Fruit fly (Drosophila melanogaster): ENCODE data around the gene p130CAS.

Gene p130CAS

dm6 chr3L:165981-166788 lies 13.5 kb downstream of the p130CAS start (continued):
- TF ChIP-seq tx (GFP tag; optimal IDR thresholded peaks at IDR 0.05) (no peak), knrl (GFP tag; IDR thresholded peaks at IDR 0.05; ENCODE audit: partially characterized antibody) (no peak), CG10209 (GFP tag; optimal IDR thresholded peaks at IDR 0.05) (no peak), CG9727 (GFP tag; optimal IDR thresholded peaks at IDR 0.05) (no peak), CG10267 (tag; optimal IDR thresholded peaks at IDR 0.05) (peak; percentile 6), CG18011 (GFP tag; optimal IDR thresholded peaks at IDR 0.05) (no peak), CG14860 (GFP tag; IDR thresholded peaks at IDR 0.05; ENCODE audit: partially characterized antibody) (no peak), Opbp (GFP tag; IDR thresholded peaks at IDR 0.05; ENCODE audit: partially characterized antibody) (no peak), Max (GFP tag; optimal IDR thresholded peaks at IDR 0.05) (no peak), Fer2 (tag; optimal IDR thresholded peaks at IDR 0.05) (no peak), ash1 (GFP tag; optimal IDR thresholded peaks at IDR 0.05) (no peak), gro (GFP tag; optimal IDR thresholded peaks at IDR 0.05) (no peak), dmrt99B (tag; optimal IDR thresholded peaks at IDR 0.05) (peak; percentile 48), CG9437 (GFP tag; optimal IDR thresholded peaks at IDR 0.05) (no peak), CG10654 (GFP tag; optimal IDR thresholded peaks at IDR 0.05) (peak; percentile 1), CG6272 (GFP tag; IDR thresholded peaks at IDR 0.05) (no peak), Oaz (GFP tag; IDR thresholded peaks at IDR 0.05) (no peak), zfh2 (GFP tag; optimal IDR thresholded peaks at IDR 0.05) (no peak), CG2202 (tag; optimal IDR thresholded peaks at IDR 0.05) (no peak), CG18599 (GFP tag; optimal IDR thresholded peaks at IDR 0.05) (peak; percentile 50), h (optimal IDR thresholded peaks at IDR 0.05) (no peak), CG8944 (GFP tag; optimal IDR thresholded peaks at IDR 0.05) (no peak), kay (GFP tag; optimal IDR thresholded peaks at IDR 0.05) (no peak), klu (GFP tag; IDR thresholded peaks at IDR 0.05) (no peak), D19B (GFP tag; optimal IDR thresholded peaks at IDR 0.05) (no peak), CG16863 (GFP tag; optimal IDR thresholded peaks at IDR 0.05) (no peak), B-H2 (GFP tag; optimal IDR thresholded peaks at IDR 0.05) (no peak), CG10147 (GFP tag; optimal IDR thresholded peaks at IDR 0.05) (no peak), ro (GFP tag; IDR thresholded peaks at IDR 0.05) (no peak), CG7963 (GFP tag; IDR thresholded peaks at IDR 0.05; ENCODE audit: partially characterized antibody) (no peak), Hand (GFP tag; optimal IDR thresholded peaks at IDR 0.05) (no peak), CG7786 (GFP tag; optimal IDR thresholded peaks at IDR 0.05) (no peak), Mad (GFP tag; optimal IDR thresholded peaks at IDR 0.05) (no peak), CG8089 (GFP tag; optimal IDR thresholded peaks at IDR 0.05) (no peak), grau (tag; optimal IDR thresholded peaks at IDR 0.05) (peak; percentile 30), al (GFP tag; IDR thresholded peaks at IDR 0.05) (no peak), sens (GFP tag) (peak; percentile 61), lmd (GFP tag; IDR thresholded peaks at IDR 0.05) (no peak), Elba2 (GFP tag; optimal IDR thresholded peaks at IDR 0.05) (no peak), ci (GFP tag; IDR thresholded peaks at IDR 0.05) (no peak), Mes4 (GFP tag; optimal IDR thresholded peaks at IDR 0.05) (no peak), oc (tag; optimal IDR thresholded peaks at IDR 0.05) (no peak), chn (GFP tag; optimal IDR thresholded peaks at IDR 0.05) (no peak), grn (GFP tag; optimal IDR thresholded peaks at IDR 0.05) (no peak), Dll (GFP tag; IDR thresholded peaks at IDR 0.05; ENCODE audit: partially characterized antibody) (no peak), br (optimal IDR thresholded peaks at IDR 0.05) (no peak), Bdp1 (GFP tag; optimal IDR thresholded peaks at IDR 0.05) (no peak), hkb (optimal IDR thresholded peaks at IDR 0.05) (no peak), hkb (GFP tag; IDR thresholded peaks at IDR 0.05) (0 out of 2 replicates have a peak, but pooled peaks have one; percentile 44), Hr39 (optimal IDR thresholded peaks at IDR 0.05) (no peak), Lhr (GFP tag; optimal IDR thresholded peaks at IDR 0.05) (no peak), her (GFP tag; optimal IDR thresholded peaks at IDR 0.05) (no peak)

Measured in whole organism, embryonic.